Fruit fly (Drosophila melanogaster) whole organism, wandering third instar larva: Measurements from ENCODE around the gene exd.

ENCODE experiments used
- Abd-B ChIP-seq: fragments of >200 bp; optimal IDR thresholded peaks from 2 replicates; lab custom pipeline; 2017; ENCODE audit warnings: missing biosample characterization, missing genetic modification characterization
- CG32264 ChIP-seq: fragments of 200-800 bp; sonication (Bioruptor generic); optimal IDR thresholded peaks from 2 replicates; lab custom pipeline; 2016; ENCODE audit warnings: missing biosample characterization, missing genetic modification characterization
- CG9705 ChIP-seq: fragments of 200-800 bp; sonication (Bioruptor generic); optimal IDR thresholded peaks from 2 replicates; lab custom pipeline; 2018; ENCODE audit warnings: missing biosample characterization, mild to moderate bottlenecking, missing genetic modification characterization
- CrebA ChIP-seq: fragments of 200-800 bp; sonication (Bioruptor generic); optimal IDR thresholded peaks from 2 replicates; lab custom pipeline; 2016; ENCODE audit warnings: missing biosample characterization, mild to moderate bottlenecking, missing genetic modification characterization, borderline replicate concordance
- Dif ChIP-seq: fragments of 200-275, 200-300 bp; sonication (Bioruptor generic); optimal IDR thresholded peaks from 2 replicates; lab custom pipeline; 2018; ENCODE audit warnings: missing biosample characterization, missing genetic modification characterization; ENCODE audit not compliant: partially characterized antibody
- HLH106 ChIP-seq: fragments of 200-800 bp; optimal IDR thresholded peaks from 3 replicates; lab custom pipeline; 2019; ENCODE audit warnings: missing biosample characterization, mild to moderate bottlenecking, missing genetic modification characterization, moderate library complexity
- Hnf4 ChIP-seq: fragments of 200-800 bp; sonication (Bioruptor generic); optimal IDR thresholded peaks from 2 replicates; lab custom pipeline; 2016; ENCODE audit warnings: missing biosample characterization, mild to moderate bottlenecking, missing genetic modification characterization
- Hr78 ChIP-seq: fragments of >200 bp; optimal IDR thresholded peaks from 2 replicates; lab custom pipeline; 2017; ENCODE audit warnings: missing biosample characterization, missing genetic modification characterization
- Hr83 ChIP-seq: fragments of 200-300 bp; sonication (Bioruptor generic); optimal IDR thresholded peaks from 2 replicates; lab custom pipeline; 2016; ENCODE audit warnings: missing biosample characterization, mild to moderate bottlenecking, missing genetic modification characterization, moderate library complexity; ENCODE audit not compliant: poor library complexity, severe bottlenecking
- Jra ChIP-seq: sonication (Bioruptor generic); optimal IDR thresholded peaks from 2 replicates; lab custom pipeline; 2016; ENCODE audit warnings: missing biosample characterization, missing genetic modification characterization
- Myc ChIP-seq: fragments of >200 bp; optimal IDR thresholded peaks from 2 replicates; lab custom pipeline; 2017
- OdsH ChIP-seq: fragments of 200-800 bp; sonication (Bioruptor generic); optimal IDR thresholded peaks from 2 replicates; lab custom pipeline; 2016; ENCODE audit warnings: missing biosample characterization, mild to moderate bottlenecking, missing genetic modification characterization
- Rel ChIP-seq, 2 experiments: fragments of 200-800 bp; sonication (Bioruptor generic) in 1 of 2; optimal IDR thresholded peaks; 2 replicates in 1 of 2; 3 replicates in 1 of 2; lab custom pipeline; 2016 to 2019; ENCODE audit warnings: mild to moderate bottlenecking in 2 of 2, missing biosample characterization in 2 of 2, missing genetic modification characterization in 2 of 2, moderate library complexity in 1 of 2
- Sp1 ChIP-seq: fragments of 200-800 bp; sonication (Bioruptor generic); optimal IDR thresholded peaks from 3 replicates; lab custom pipeline; 2019; ENCODE audit warnings: missing biosample characterization, mild to moderate bottlenecking, missing genetic modification characterization, moderate library complexity
- Vsx2 ChIP-seq: fragments of 200-300, 225-300 bp; sonication (Bioruptor generic); optimal IDR thresholded peaks from 2 replicates; lab custom pipeline; 2018; ENCODE audit warnings: missing biosample characterization, missing genetic modification characterization; ENCODE audit not compliant: partially characterized antibody
- br ChIP-seq: fragments of 200-800 bp; sonication (Bioruptor generic); optimal IDR thresholded peaks from 2 replicates; lab custom pipeline; 2016; ENCODE audit warnings: missing biosample characterization, missing genetic modification characterization
- brk ChIP-seq: fragments of 200-800 bp; sonication (Bioruptor generic); optimal IDR thresholded peaks from 2 replicates; lab custom pipeline; 2016; ENCODE audit warnings: missing biosample characterization, mild to moderate bottlenecking, missing genetic modification characterization
- dl ChIP-seq, 2 experiments: fragments of 175-275, 200-275 bp in 1 of 2; fragments of 200-275 bp in 1 of 2; sonication (Bioruptor generic); optimal IDR thresholded peaks; lab custom pipeline; 2018; ENCODE audit warnings: mild to moderate bottlenecking in 2 of 2, missing biosample characterization in 2 of 2, missing genetic modification characterization in 2 of 2, moderate library complexity in 2 of 2; ENCODE audit not compliant: partially characterized antibody in 2 of 2, insufficient read depth in 1 of 2
- dmrt93B ChIP-seq: fragments of 200-800 bp; sonication (Bioruptor generic); optimal IDR thresholded peaks from 2 replicates; lab custom pipeline; 2018; ENCODE audit warnings: missing biosample characterization, mild to moderate bottlenecking, missing genetic modification characterization
- dsf ChIP-seq: sonication (Bioruptor generic); optimal IDR thresholded peaks from 2 replicates; lab custom pipeline; 2016; ENCODE audit warnings: missing biosample characterization, missing genetic modification characterization, borderline replicate concordance
- ey ChIP-seq: fragments of 200-800 bp; sonication (Bioruptor generic); optimal IDR thresholded peaks from 2 replicates; lab custom pipeline; 2016; ENCODE audit warnings: missing biosample characterization, missing genetic modification characterization
- foxo ChIP-seq, 2 experiments: fragments of 200-800 bp; sonication (Bioruptor generic); optimal IDR thresholded peaks; 2 replicates in 1 of 2; 3 replicates in 1 of 2; lab custom pipeline; 2016 to 2017; ENCODE audit warnings: missing biosample characterization in 2 of 2, missing genetic modification characterization in 2 of 2
- h ChIP-seq: fragments of 200-800 bp; sonication (Bioruptor generic); optimal IDR thresholded peaks from 3 replicates; lab custom pipeline; 2016; ENCODE audit warnings: missing biosample characterization, mild to moderate bottlenecking, missing genetic modification characterization
- jim ChIP-seq: fragments of 175-275, 200-325 bp; sonication (Bioruptor generic); optimal IDR thresholded peaks from 2 replicates; lab custom pipeline; 2016; ENCODE audit warnings: missing biosample characterization, mild to moderate bottlenecking, missing genetic modification characterization
- lola ChIP-seq: fragments of >200 bp; optimal IDR thresholded peaks from 2 replicates; lab custom pipeline; 2017; ENCODE audit warnings: missing biosample characterization, missing genetic modification characterization
- pan ChIP-seq: fragments of >200 bp; optimal IDR thresholded peaks from 2 replicates; lab custom pipeline; 2017
- rgr ChIP-seq: fragments of 200-800 bp; sonication (Bioruptor generic); optimal IDR thresholded peaks from 3 replicates; lab custom pipeline; 2016; ENCODE audit warnings: missing biosample characterization, mild to moderate bottlenecking, missing genetic modification characterization
- sv ChIP-seq: fragments of 200-800 bp; sonication (Bioruptor generic); optimal IDR thresholded peaks from 3 replicates; lab custom pipeline; 2016; ENCODE audit warnings: missing biosample characterization, missing genetic modification characterization
- tai ChIP-seq: sonication (Bioruptor generic); optimal IDR thresholded peaks from 2 replicates; lab custom pipeline; 2016; ENCODE audit warnings: missing biosample characterization, missing genetic modification characterization
- usp ChIP-seq: fragments of >200 bp; optimal IDR thresholded peaks from 2 replicates; lab custom pipeline; 2017; ENCODE audit warnings: missing biosample characterization, missing genetic modification characterization
- woc ChIP-seq: sonication (Bioruptor generic); optimal IDR thresholded peaks from 2 replicates; lab custom pipeline; 2016; ENCODE audit warnings: missing biosample characterization, mild to moderate bottlenecking, missing genetic modification characterization

Gene exd

DNA sequence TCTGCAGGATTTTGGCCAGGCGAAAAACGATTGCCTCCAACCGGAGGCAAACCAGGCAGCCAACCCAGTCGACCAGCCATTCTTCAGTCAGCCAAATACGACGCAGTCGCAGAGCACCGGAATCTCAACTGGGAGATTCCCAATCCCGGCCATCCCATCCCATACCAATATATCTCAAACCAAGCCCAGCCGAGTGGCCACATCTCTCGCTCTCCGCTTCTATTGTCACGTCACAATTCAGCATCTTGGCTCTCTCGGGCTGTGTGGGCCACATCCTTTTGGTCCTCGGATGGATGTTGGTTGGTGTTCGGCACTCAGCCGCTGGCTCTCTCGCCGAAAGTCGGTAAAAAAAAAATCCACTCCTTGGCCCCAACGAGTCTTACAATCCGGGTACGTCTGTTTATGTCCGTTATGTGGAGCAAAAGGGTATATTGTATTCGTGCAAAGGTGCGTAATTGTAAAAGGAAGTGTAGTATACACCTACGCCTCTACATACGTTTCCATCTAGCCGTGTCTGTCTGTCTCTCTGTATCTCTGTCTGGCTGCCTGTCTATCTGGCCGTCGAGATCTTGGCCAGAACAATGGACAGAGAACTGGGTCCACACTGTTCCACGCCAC, 19.0 kb upstream of the exd start, which contains the start of gene mmd:
TSS of gene mmd (minus strand) at position 3 of the 618 bp plus-strand sequence.
- TF ChIP-seq Vsx2 (no peak), CrebA (no peak), h (no peak), rgr (GFP tag; lab: Kevin White, UChicago) (no peak), dsf (no peak), ey (GFP tag; lab: Kevin White, UChicago) (no peak), tai (GFP tag; lab: Kevin White, UChicago) (no peak), dl (GFP tag; optimal IDR thresholded peaks at IDR 0.05; lab: Kevin White, UChicago; ENCODE audit: insufficient read depth in 1 of 2, partially characterized antibody in 2 of 2) (no peak), usp (GFP tag; lab: Kevin White, UChicago) (no peak)

dm6 chrX:15974125-15974524, 18.1 kb upstream of the exd start, which contains the start of gene Or13a:
Gene Or13a (plus strand): TSS chrX:15974425.
- TF ChIP-seq CG32264 (GFP tag; lab: Kevin White, UChicago) (no peak), Dif (GFP tag; lab: Kevin White, UChicago) (no peak), dmrt93B (GFP tag; lab: Kevin White, UChicago) (no peak), Hr78 (GFP tag; lab: Kevin White, UChicago) (no peak), CrebA (no peak), Jra (GFP tag; lab: Kevin White, UChicago) (no peak), brk (GFP tag; lab: Kevin White, UChicago) (no peak), Rel (GFP tag; optimal IDR thresholded peaks at IDR 0.05; lab: Kevin White, UChicago) (no peak), Rel (tag; optimal IDR thresholded peaks at IDR 0.05; lab: Kevin White, UChicago) (no peak), Hr83 (no peak), rgr (GFP tag; lab: Kevin White, UChicago) (no peak), dsf (no peak), Hnf4 (GFP tag; lab: Kevin White, UChicago) (no peak), Vsx2 (no peak), Sp1 (GFP tag; lab: Kevin White, UChicago) (no peak), CG9705 (GFP tag; lab: Kevin White, UChicago) (no peak)
- TF ChIP-seq, all 38 proteins: peak for 0

dm6 chrX:15976568-15976967, 15.7 kb upstream of the exd start, which contains the start of gene CG42766:
Gene CG42766 (plus strand): TSS chrX:15976868.
- TF ChIP-seq Hnf4 (GFP tag; lab: Kevin White, UChicago) (no peak), dl (GFP tag; optimal IDR thresholded peaks at IDR 0.05; lab: Kevin White, UChicago; ENCODE audit: insufficient read depth in 1 of 2, partially characterized antibody in 2 of 2) (no peak), br (GFP tag; lab: Kevin White, UChicago) (no peak), HLH106 (tag; lab: Kevin White, UChicago) (no peak), h (no peak), Jra (GFP tag; lab: Kevin White, UChicago) (no peak), Myc (lab: Kevin White, UChicago) (no peak), sv (GFP tag; lab: Kevin White, UChicago) (no peak), OdsH (GFP tag; lab: Kevin White, UChicago) (no peak), Rel (GFP tag; optimal IDR thresholded peaks at IDR 0.05; lab: Kevin White, UChicago) (no peak), Rel (tag; optimal IDR thresholded peaks at IDR 0.05; lab: Kevin White, UChicago) (no peak), jim (GFP tag; lab: Kevin White, UChicago) (no peak), woc (GFP tag; lab: Kevin White, UChicago) (no peak), foxo (GFP tag; optimal IDR thresholded peaks at IDR 0.05; lab: Kevin White, UChicago) (no peak), tai (GFP tag; lab: Kevin White, UChicago) (no peak), pan (no peak)

- TF ChIP-seq tai (GFP tag; lab: Kevin White, UChicago) (no peak), Jra (GFP tag; lab: Kevin White, UChicago) (no peak), ey (GFP tag; lab: Kevin White, UChicago) (no peak), Sp1 (GFP tag; lab: Kevin White, UChicago) (no peak), br (GFP tag; lab: Kevin White, UChicago) (no peak)
Observed at dm6 chrX:15982844-15983243, 9.4 kb upstream of the exd start, which contains the start of gene Cep164. Gene Cep164 (minus strand): TSS chrX:15982944.

- no peak for TF ChIP-seq Abd-B (GFP tag; lab: Kevin White, UChicago)
- peak; percentile 8 for TF ChIP-seq HLH106 (tag; lab: Kevin White, UChicago)
- peak; percentile 7 for TF ChIP-seq woc (GFP tag; lab: Kevin White, UChicago)
- no peak for TF ChIP-seq Vsx2
- TF ChIP-seq OdsH (GFP tag; lab: Kevin White, UChicago) = no peak
- no peak for TF ChIP-seq Dif (GFP tag; lab: Kevin White, UChicago)
- no peak for TF ChIP-seq lola (GFP tag; lab: Kevin White, UChicago)
- no peak for TF ChIP-seq foxo (GFP tag; optimal IDR thresholded peaks at IDR 0.05; lab: Kevin White, UChicago)
- TF ChIP-seq, all 38 proteins: peak for 2
Observed at dm6 chrX:15983501-15983900, 8.8 kb upstream of the exd start, which contains the start of gene Slc25A46a. Gene Slc25A46a (plus strand): TSS chrX:15983772.
